Worm (Caenorhabditis elegans): ENCODE results near the gene B0286.1.

The B0286.1 gene

DNA sequence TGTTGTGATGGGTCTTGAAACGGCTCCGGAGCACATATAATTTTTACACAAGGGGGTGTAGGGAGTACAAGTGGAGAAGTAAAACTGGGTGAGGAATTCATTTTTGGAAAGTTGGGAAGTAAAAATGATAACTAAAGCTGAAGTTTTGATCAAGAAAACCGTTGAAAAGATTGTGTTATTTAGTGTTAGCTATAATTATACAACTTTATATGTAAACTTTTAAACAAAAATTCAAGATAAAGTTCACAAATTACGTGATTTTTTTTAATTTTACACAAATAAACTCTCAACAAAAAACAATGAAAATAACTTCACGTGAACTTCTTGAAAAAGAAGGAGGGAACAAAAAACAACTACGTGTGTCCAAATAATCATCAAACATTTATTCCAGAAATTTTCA, 23.1 kb upstream of the B0286.1 start, which contains the start of the genes H20J04.7 and H20J04.1:
TSS of gene H20J04.7 (minus strand) at position 101 of the 400 bp plus-strand sequence.
TSS of gene H20J04.1 (plus strand) at position 397 of the 400 bp plus-strand sequence.
- TF ChIP-seq fkh-10 (GFP tag; optimal IDR thresholded peaks at IDR 0.05) (no peak), ztf-11 (tag; optimal IDR thresholded peaks at IDR 0.05) (no peak), lin-15B (tag; optimal IDR thresholded peaks at IDR 0.05) (no peak), mdl-1 (tag; optimal IDR thresholded peaks at IDR 0.05) (no peak), ceh-88 (GFP tag; IDR thresholded peaks at IDR 0.05) (no peak)

DNA sequence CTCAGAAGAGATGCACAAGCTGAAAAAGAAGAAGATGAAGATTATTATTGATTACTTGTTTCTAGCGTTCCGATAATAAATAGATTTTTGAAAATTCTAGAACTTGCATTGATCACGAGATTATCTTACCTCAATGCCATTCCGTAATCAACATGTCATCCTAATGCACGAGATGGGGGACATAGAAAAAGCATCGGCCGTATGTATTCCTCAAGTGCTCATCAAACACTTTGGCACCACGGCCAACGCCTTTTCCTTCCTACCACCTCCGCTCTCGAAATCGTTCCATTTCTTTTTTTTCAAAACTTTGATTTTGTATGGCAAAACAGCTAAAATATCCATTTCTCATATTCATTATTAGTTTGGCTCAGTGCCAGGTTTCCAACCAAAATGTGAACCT, 19.5 kb upstream of the B0286.1 start, which contains the start of gene lat-2:
TSS of gene lat-2 (plus strand) at position 301 of the 400 bp plus-strand sequence.
- TF ChIP-seq ets-5 (GFP tag; IDR thresholded peaks at IDR 0.05) = no peak
- TF ChIP-seq nhr-12 (tag; optimal IDR thresholded peaks at IDR 0.05) = no peak
- TF ChIP-seq dsc-1 (tag; optimal IDR thresholded peaks at IDR 0.05) = no peak
- no peak for TF ChIP-seq nhr-85 (tag)
- no peak for TF ChIP-seq snpc-4 (tag; optimal IDR thresholded peaks at IDR 0.05)
- TF ChIP-seq nhr-47 (tag; optimal IDR thresholded peaks at IDR 0.05) = no peak
- TF ChIP-seq dpl-1 (GFP tag; optimal IDR thresholded peaks at IDR 0.05) = no peak

DNA sequence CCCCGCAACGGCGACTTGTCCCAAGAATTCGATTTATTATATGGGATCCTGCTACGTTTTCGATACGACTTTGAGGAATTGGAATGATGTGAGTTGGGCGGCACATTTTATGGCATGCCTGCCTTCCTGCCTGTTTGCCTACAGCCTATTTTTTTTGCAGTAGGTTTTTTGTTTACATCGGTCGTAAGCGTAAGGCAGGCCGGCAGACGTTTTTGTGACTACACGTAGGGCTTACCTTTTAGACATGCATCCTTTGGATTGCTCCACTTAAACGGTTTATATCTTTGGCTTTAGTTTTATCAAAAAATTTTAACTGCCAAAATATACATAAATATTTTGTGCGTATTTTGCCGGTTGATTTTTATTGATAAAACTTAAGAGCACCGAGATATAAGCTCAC, 19.1 kb upstream of the B0286.1 start:
- TF ChIP-seq unc-62 (GFP tag; optimal IDR thresholded peaks at IDR 0.05) (no peak), efl-1 (optimal IDR thresholded peaks at IDR 0.05) (no peak), efl-1 (GFP tag; optimal IDR thresholded peaks at IDR 0.05 in 1 of 2) (peak in 1 of 2 experiments; percentile 4), dpl-1 (GFP tag; optimal IDR thresholded peaks at IDR 0.05) (no peak)

DNA sequence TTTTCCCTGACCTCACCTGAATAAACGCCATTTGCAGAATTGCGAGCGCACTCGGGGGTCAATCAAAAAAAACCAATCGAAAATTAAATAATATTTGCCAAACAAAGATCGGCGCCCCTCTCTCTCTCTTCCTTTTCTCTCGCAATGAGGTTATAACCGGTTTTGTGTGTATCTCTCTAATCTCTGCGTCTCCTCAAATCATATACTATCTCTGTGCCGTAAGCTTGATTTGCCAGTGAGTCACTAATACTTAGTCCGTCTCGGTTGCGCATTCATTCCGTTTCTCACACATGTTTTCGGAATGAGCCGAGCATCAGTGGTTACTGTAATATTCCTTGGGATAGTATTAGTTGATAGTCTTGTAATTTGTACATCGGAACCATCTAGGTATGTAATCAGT, 16.2 kb upstream of the B0286.1 start:
- TF ChIP-seq ceh-90 (tag; optimal IDR thresholded peaks at IDR 0.05) = no peak
- TF ChIP-seq lsy-2 (tag; optimal IDR thresholded peaks at IDR 0.05) = no peak
- peak; percentile 96 for TF ChIP-seq grh-1 (GFP tag; IDR thresholded peaks at IDR 0.05)
- TF ChIP-seq hlh-4 (tag; optimal IDR thresholded peaks at IDR 0.05) = no peak
- no peak for TF ChIP-seq pqm-1 (tag; optimal IDR thresholded peaks at IDR 0.05)
- no peak for TF ChIP-seq ztf-11 (tag; optimal IDR thresholded peaks at IDR 0.05)
- no peak for TF ChIP-seq elt-2 (tag; optimal IDR thresholded peaks at IDR 0.05)
- peak; percentile 48 for TF ChIP-seq lin-14 (GFP tag; optimal IDR thresholded peaks at IDR 0.05)
- no peak for TF ChIP-seq ets-5 (GFP tag; IDR thresholded peaks at IDR 0.05)
- TF ChIP-seq nhr-237 (tag; optimal IDR thresholded peaks at IDR 0.05) = no peak
- TF ChIP-seq efl-1 (optimal IDR thresholded peaks at IDR 0.05) = no peak
- peak in 1 of 2 experiments; percentile 87 for TF ChIP-seq efl-1 (GFP tag; optimal IDR thresholded peaks at IDR 0.05 in 1 of 2)
- TF ChIP-seq nhr-20 (tag; optimal IDR thresholded peaks at IDR 0.05) = peak; percentile 1
- no peak for TF ChIP-seq F16B12.6 (tag; optimal IDR thresholded peaks at IDR 0.05)
- peak; percentile 4 for TF ChIP-seq jun-1 (tag; optimal IDR thresholded peaks at IDR 0.05)
- TF ChIP-seq blmp-1 (tag; optimal IDR thresholded peaks at IDR 0.05) = no peak
- peak; percentile 63 for TF ChIP-seq nhr-85 (tag)
- TF ChIP-seq lin-39 (tag; optimal IDR thresholded peaks at IDR 0.05) = no peak
- no peak for TF ChIP-seq nhr-47 (tag; optimal IDR thresholded peaks at IDR 0.05)
- no peak for TF ChIP-seq tlp-1 (tag; optimal IDR thresholded peaks at IDR 0.05)
- no peak for TF ChIP-seq pax-3 (tag; optimal IDR thresholded peaks at IDR 0.05)
- TF ChIP-seq snu-23 (GFP tag; optimal IDR thresholded peaks at IDR 0.05) = no peak
- no peak for TF ChIP-seq snpc-4 (tag; optimal IDR thresholded peaks at IDR 0.05)
- TF ChIP-seq lin-13 (GFP tag; optimal IDR thresholded peaks at IDR 0.05) = no peak
- TF ChIP-seq rnt-1 (tag; optimal IDR thresholded peaks at IDR 0.05) = no peak
- no peak for TF ChIP-seq vab-15 (tag; optimal IDR thresholded peaks at IDR 0.05)
- TF ChIP-seq ama-1 (optimal IDR thresholded peaks at IDR 0.05) = no peak

DNA sequence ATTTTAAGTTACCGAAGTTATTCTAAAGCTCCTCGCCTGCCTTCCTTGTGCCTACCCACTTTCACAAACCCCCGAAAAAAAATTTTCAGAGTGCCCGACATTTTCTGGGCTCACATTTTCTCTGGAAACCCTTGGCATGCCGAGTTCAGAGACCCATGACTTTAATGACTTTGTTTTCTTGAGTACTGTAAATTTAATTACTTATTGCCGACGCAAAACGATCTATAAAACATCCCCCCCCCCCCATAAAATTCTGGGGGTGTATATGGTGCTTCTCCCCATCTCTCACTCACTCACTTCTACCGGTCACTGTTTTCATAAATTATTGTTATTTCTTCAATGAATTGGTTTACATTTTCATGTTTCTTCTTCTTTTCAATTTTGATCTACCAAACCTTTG, 10.4 kb upstream of the B0286.1 start, which contains the start of gene try-9:
TSS of gene try-9 (plus strand) at position 301 of the 400 bp plus-strand sequence.
- no peak for TF ChIP-seq hpl-2 (GFP tag; optimal IDR thresholded peaks at IDR 0.05)
- no peak for TF ChIP-seq sox-4 (tag; optimal IDR thresholded peaks at IDR 0.05)
- TF ChIP-seq ets-5 (GFP tag; IDR thresholded peaks at IDR 0.05) = no peak
- TF ChIP-seq ztf-11 (tag; optimal IDR thresholded peaks at IDR 0.05) = no peak
- TF ChIP-seq mab-9 (GFP tag; IDR thresholded peaks at IDR 0.05) = no peak
- TF ChIP-seq ceh-82 (tag; optimal IDR thresholded peaks at IDR 0.05) = no peak
- no peak for TF ChIP-seq xbp-1 (tag; optimal IDR thresholded peaks at IDR 0.05)
- no peak for TF ChIP-seq hlh-4 (tag; optimal IDR thresholded peaks at IDR 0.05)
- TF ChIP-seq snu-23 (GFP tag; optimal IDR thresholded peaks at IDR 0.05) = no peak
- no peak for TF ChIP-seq nhr-20 (tag; optimal IDR thresholded peaks at IDR 0.05)
- no peak for TF ChIP-seq nhr-71 (tag; optimal IDR thresholded peaks at IDR 0.05)
- TF ChIP-seq fkh-8 (tag; optimal IDR thresholded peaks at IDR 0.05) = no peak
